Worm (Caenorhabditis elegans) whole organism, dauer: ENCODE data around the gene Y70G10A.3.
"Not testable (repeated sequence)": the region's sequence is repeated elsewhere in the genome, so short reads cannot be mapped to it uniquely, and the experiment has no call there.

Experiments used
- unc-62 ChIP-seq: sonication (generic microtip); optimal IDR thresholded peaks from 2 replicates; lab custom pipeline; 2017; ENCODE audit warnings: missing biosample characterization, missing genetic modification reagents, missing genetic modification characterization

Y70G10A.3 gene

ce11 chrIII:10221860-10222259 lies 17.0 kb upstream of the Y70G10A.3 start, which contains the start of gene Y70G10A.4:
Gene Y70G10A.4 (plus strand): TSS chrIII:10222160.
- not testable (repeated sequence) for TF ChIP-seq unc-62 (GFP tag; lab: Kevin White, UChicago)

- no peak for TF ChIP-seq unc-62 (GFP tag; lab: Kevin White, UChicago)
Measured at ce11 chrIII:10231641-10232040, 7.3 kb upstream of the Y70G10A.3 start.

- no peak for TF ChIP-seq unc-62 (GFP tag; lab: Kevin White, UChicago)
Measured at ce11 chrIII:10233979-10234378, 4.9 kb upstream of the Y70G10A.3 start, which contains the start of gene paml-1. Gene paml-1 (minus strand): TSS chrIII:10234079.

- no peak for TF ChIP-seq unc-62 (GFP tag; lab: Kevin White, UChicago)
Measured at ce11 chrIII:10236291-10236871, 2.5 kb upstream of the Y70G10A.3 start.

ce11 chrIII:10240073-10240472 lies 1.2 kb downstream of the Y70G10A.3 start:
- no peak for TF ChIP-seq unc-62 (GFP tag; lab: Kevin White, UChicago)

- no peak for TF ChIP-seq unc-62 (GFP tag; lab: Kevin White, UChicago)
Measured at ce11 chrIII:10241332-10241829, 2.5 kb downstream of the Y70G10A.3 start.

- TF ChIP-seq unc-62 (GFP tag; lab: Kevin White, UChicago), result no peak
Measured at ce11 chrIII:10244013-10244412, 5.1 kb downstream of the Y70G10A.3 start.

- TF ChIP-seq unc-62 (GFP tag; lab: Kevin White, UChicago), result no peak
Measured at ce11 chrIII:10248441-10249137, 9.7 kb downstream of the Y70G10A.3 start, which contains the start of the genes div-1 and cor-1. Gene div-1 (minus strand): TSS chrIII:10248559. Gene cor-1 (plus strand): TSS chrIII:10249111.

- TF ChIP-seq unc-62 (GFP tag; lab: Kevin White, UChicago), result no peak
Measured at ce11 chrIII:10251114-10251513, 12.2 kb downstream of the Y70G10A.3 start.

ce11 chrIII:10253334-10253733 lies 14.4 kb downstream of the Y70G10A.3 start:
- TF ChIP-seq unc-62 (GFP tag; lab: Kevin White, UChicago), result no peak

ce11 chrIII:10254583-10254982 lies 15.7 kb downstream of the Y70G10A.3 start, which contains the start of gene R01H10.4:
Gene R01H10.4 (plus strand): TSS chrIII:10254818.
- no peak for TF ChIP-seq unc-62 (GFP tag; lab: Kevin White, UChicago)

ce11 chrIII:10258641-10259040 lies 19.7 kb downstream of the Y70G10A.3 start, which contains the start of gene rip-1:
Gene rip-1 (minus strand): TSS chrIII:10258741.
- no peak for TF ChIP-seq unc-62 (GFP tag; lab: Kevin White, UChicago)

- no peak for TF ChIP-seq unc-62 (GFP tag; lab: Kevin White, UChicago)
Measured at ce11 chrIII:10261256-10261655, 22.4 kb downstream of the Y70G10A.3 start.

ce11 chrIII:10261682-10262081 lies 22.8 kb downstream of the Y70G10A.3 start, which contains the start of gene bbs-5:
Gene bbs-5 (minus strand): TSS chrIII:10261782.
- no peak for TF ChIP-seq unc-62 (GFP tag; lab: Kevin White, UChicago)

ce11 chrIII:10266824-10267223 lies 27.9 kb downstream of the Y70G10A.3 start, which contains the start of gene inpp-4B:
Gene inpp-4B (minus strand): TSS chrIII:10266877.
- not testable (repeated sequence) for TF ChIP-seq unc-62 (GFP tag; lab: Kevin White, UChicago)

- no peak for TF ChIP-seq unc-62 (GFP tag; lab: Kevin White, UChicago)
Measured at ce11 chrIII:10270778-10271307, 31.9 kb downstream of the Y70G10A.3 start, which contains the start of gene cnk-1. Gene cnk-1 (plus strand): TSS chrIII:10271257.
